Fruit fly (Drosophila melanogaster): ENCODE measurements around the gene CG45075.
A peak's percentile ranks its signal among the peaks of the same experiment; 100 is the strongest.

Gene CG45075

dm6 chr2L:6062382-6063082 is 28.7 kb upstream of the CG45075 start, which contains the start of the genes ND-51 and CG13994 (continued):
- peak; percentile 77 to 91 for TF ChIP-seq tll (GFP tag; optimal IDR thresholded peaks at IDR 0.05)
- peak; percentile 84 for TF ChIP-seq az2 (GFP tag; optimal IDR thresholded peaks at IDR 0.05)
- TF ChIP-seq ERR (GFP tag; optimal IDR thresholded peaks at IDR 0.05): peak; percentile 83
- TF ChIP-seq dm (GFP tag; optimal IDR thresholded peaks at IDR 0.05): peak; percentile 70
- TF ChIP-seq CG17802 (tag; optimal IDR thresholded peaks at IDR 0.05): peak; percentile 100
- TF ChIP-seq wdn (GFP tag; IDR thresholded peaks at IDR 0.05): peak; percentile 74
- TF ChIP-seq CG10654 (GFP tag; optimal IDR thresholded peaks at IDR 0.05): peak; percentile 86
- TF ChIP-seq lov (optimal IDR thresholded peaks at IDR 0.05): no peak
- TF ChIP-seq lov (GFP tag; IDR thresholded peaks at IDR 0.05): peak; percentile 64; the same call in 1 of the 3 replicates
- TF ChIP-seq CG12391 (tag; optimal IDR thresholded peaks at IDR 0.05): peak; percentile 83
- TF ChIP-seq mam (GFP tag; optimal IDR thresholded peaks at IDR 0.05): peak; percentile 93
- peak; percentile 78 for TF ChIP-seq ttk (GFP tag; IDR thresholded peaks at IDR 0.05)
- TF ChIP-seq CG17912 (GFP tag; optimal IDR thresholded peaks at IDR 0.05): peak; percentile 75
- peak; percentile 86 for TF ChIP-seq CG13624 (GFP tag; optimal IDR thresholded peaks at IDR 0.05)
- peak; percentile 83 for TF ChIP-seq CG9797 (GFP tag; optimal IDR thresholded peaks at IDR 0.05)
- peak; percentile 73 for TF ChIP-seq pb (GFP tag; optimal IDR thresholded peaks at IDR 0.05)
- TF ChIP-seq Doc2 (GFP tag; IDR thresholded peaks at IDR 0.05): no peak
- peak; percentile 82 for TF ChIP-seq CG9609 (GFP tag; optimal IDR thresholded peaks at IDR 0.05)
- peak; percentile 91 for TF ChIP-seq B-H2 (GFP tag; optimal IDR thresholded peaks at IDR 0.05)
- TF ChIP-seq CG9932 (GFP tag; IDR thresholded peaks at IDR 0.05): peak; percentile 89
- TF ChIP-seq CG10565 (GFP tag; optimal IDR thresholded peaks at IDR 0.05): peak; percentile 20
- TF ChIP-seq CG2202 (tag; optimal IDR thresholded peaks at IDR 0.05): peak; percentile 61
- peak; percentile 1 for TF ChIP-seq Neu2 (GFP tag; optimal IDR thresholded peaks at IDR 0.05; ENCODE audit: borderline replicate concordance)
- TF ChIP-seq CG11456 (GFP tag; IDR thresholded peaks at IDR 0.05): peak; percentile 86
- TF ChIP-seq CG1529 (GFP tag; optimal IDR thresholded peaks at IDR 0.05): peak; percentile 48
- TF ChIP-seq Dp (GFP tag; optimal IDR thresholded peaks at IDR 0.05): peak; percentile 15
- peak; percentile 66 for TF ChIP-seq al (GFP tag; IDR thresholded peaks at IDR 0.05)
- peak; percentile 87 for TF ChIP-seq pnt (GFP tag; optimal IDR thresholded peaks at IDR 0.05)
- TF ChIP-seq CG30431 (GFP tag; optimal IDR thresholded peaks at IDR 0.05): peak; percentile 69
- peak; percentile 58 for TF ChIP-seq run (tag; optimal IDR thresholded peaks at IDR 0.05)
- TF ChIP-seq her (GFP tag; optimal IDR thresholded peaks at IDR 0.05): peak; percentile 75
- TF ChIP-seq scrt (GFP tag; optimal IDR thresholded peaks at IDR 0.05): peak; percentile 70
- TF ChIP-seq CG32772 (GFP tag; IDR thresholded peaks at IDR 0.05): peak; percentile 71
- peak; percentile 60 for TF ChIP-seq emc (GFP tag; optimal IDR thresholded peaks at IDR 0.05)
- TF ChIP-seq onecut (GFP tag; IDR thresholded peaks at IDR 0.05): peak; percentile 41; the same call in 1 of the 2 replicates
- TF ChIP-seq NFAT (GFP tag; IDR thresholded peaks at IDR 0.05): peak; percentile 85
- TF ChIP-seq CG10959 (GFP tag; IDR thresholded peaks at IDR 0.05): peak; percentile 59
- peak; percentile 66 for TF ChIP-seq CG11247 (GFP tag; IDR thresholded peaks at IDR 0.05)
- no peak for TF ChIP-seq CG7928 (GFP tag; optimal IDR thresholded peaks at IDR 0.05)
- peak; percentile 71 for TF ChIP-seq crc (GFP tag; optimal IDR thresholded peaks at IDR 0.05)
- peak; percentile 78 for TF ChIP-seq CG4328 (GFP tag; optimal IDR thresholded peaks at IDR 0.05)
- TF ChIP-seq CG3065 (GFP tag; optimal IDR thresholded peaks at IDR 0.05): peak; percentile 43
- TF ChIP-seq Meics (GFP tag; optimal IDR thresholded peaks at IDR 0.05): peak; percentile 79
- TF ChIP-seq ranshi (GFP tag; IDR thresholded peaks at IDR 0.05): peak; percentile 87
- TF ChIP-seq jing (GFP tag; optimal IDR thresholded peaks at IDR 0.05): no peak
- TF ChIP-seq Sry-β (GFP tag; optimal IDR thresholded peaks at IDR 0.05): peak; percentile 14
- TF ChIP-seq Atf-2 (GFP tag; optimal IDR thresholded peaks at IDR 0.05): peak; percentile 85
- TF ChIP-seq Dll (GFP tag; IDR thresholded peaks at IDR 0.05; ENCODE audit: partially characterized antibody): peak; percentile 62; the same call in 3 of the 4 replicates
- TF ChIP-seq vnd (GFP tag; IDR thresholded peaks at IDR 0.05; ENCODE audit: partially characterized antibody): no peak
- peak; percentile 42; the same call in 1 of the 2 replicates for TF ChIP-seq seq (GFP tag; IDR thresholded peaks at IDR 0.05)

Measured in whole organism, embryonic.